Worm (Caenorhabditis elegans) whole organism, young adult: ENCODE measurements around the gene C44H4.6.

Experiments
- B0035.1 ChIP-seq: sonication (generic microtip); optimal IDR thresholded peaks from 2 replicates; lab custom pipeline; 2016; ENCODE audit warnings: missing genetic modification characterization, mild to moderate bottlenecking, missing compliant biosample characterization, missing genotype, missing genetic modification reagents
- F37B4.10 ChIP-seq: fragments of 200-800 bp; sonication (Bioruptor generic); IDR thresholded peaks from 2 replicates; pipeline ENCODE4 v1.3.6; 2022; ENCODE audit warnings: missing genetic modification characterization, missing compliant biosample characterization
- F39B2.1 ChIP-seq: fragments of 200-800 bp; sonication (Bioruptor generic); IDR thresholded peaks from 2 replicates; pipeline ENCODE4 v1.3.6; 2022; ENCODE audit warnings: missing genetic modification reagents, missing genetic modification characterization, missing compliant biosample characterization
- F49E8.2 ChIP-seq: sonication (generic microtip); optimal IDR thresholded peaks from 3 replicates; lab custom pipeline; 2017; ENCODE audit warnings: missing genetic modification characterization, mild to moderate bottlenecking, missing compliant biosample characterization, antibody characterized with exemption, moderate library complexity; ENCODE audit not compliant: insufficient read depth
- F55B11.4 ChIP-seq: sonication (generic microtip); optimal IDR thresholded peaks from 2 replicates; lab custom pipeline; 2016; ENCODE audit warnings: missing compliant biosample characterization, missing genetic modification characterization, borderline replicate concordance; ENCODE audit not compliant: insufficient read depth
- F57A8.1 ChIP-seq: fragments of 200-800 bp; sonication (Bioruptor generic); optimal IDR thresholded peaks from 2 replicates; lab custom pipeline; 2018; ENCODE audit warnings: mild to moderate bottlenecking, missing genetic modification characterization, moderate library complexity, missing compliant biosample characterization
- K11D2.4 ChIP-seq: fragments of 200-800 bp; sonication (Bioruptor generic); IDR thresholded peaks from 2 replicates; pipeline ENCODE4 v1.3.6; 2022; ENCODE audit warnings: missing genetic modification reagents, missing genetic modification characterization, missing compliant biosample characterization
- K12H6.12 ChIP-seq: fragments of 200-800 bp; sonication (Bioruptor generic); optimal IDR thresholded peaks from 2 replicates; lab custom pipeline; 2018; ENCODE audit warnings: mild to moderate bottlenecking, missing genetic modification characterization, missing compliant biosample characterization
- Y67H2A.10 ChIP-seq: fragments of 200-800 bp; sonication (Bioruptor generic); conservative IDR thresholded peaks from 2 replicates; pipeline ENCODE4 v1.3.6; 2022; ENCODE audit warnings: missing genetic modification reagents, missing genetic modification characterization, missing compliant biosample characterization
- akir-1 ChIP-seq: fragments of 200-800 bp; sonication (Bioruptor generic); optimal IDR thresholded peaks from 2 replicates; lab custom pipeline; 2018; ENCODE audit warnings: mild to moderate bottlenecking, missing genetic modification characterization, moderate library complexity, missing compliant biosample characterization
- aptf-2 ChIP-seq: fragments of 200-800 bp; sonication (Bioruptor generic); conservative IDR thresholded peaks from 2 replicates; pipeline ENCODE4 v1.3.6; 2022; ENCODE audit warnings: missing genetic modification reagents, missing genetic modification characterization, missing compliant biosample characterization
- cebp-1 ChIP-seq, 2 experiments: fragments of 200-800 bp in 1 of 2; sonication (Bioruptor generic) in 1 of 2; sonication (generic microtip) in 1 of 2; IDR thresholded peaks in 1 of 2; optimal IDR thresholded peaks in 1 of 2; 2 replicates each; pipeline versions ENCODE4 v1.3.6 to Lab custom; 2017 to 2022; ENCODE audit warnings: missing compliant biosample characterization in 2 of 2, missing genetic modification characterization in 2 of 2, mild to moderate bottlenecking in 1 of 2, missing genetic modification reagents in 1 of 2, moderate library complexity in 1 of 2
- ceh-100 ChIP-seq: fragments of 200-800 bp; sonication (Bioruptor generic); IDR thresholded peaks from 2 replicates; pipeline ENCODE4 v1.3.6; 2022; ENCODE audit warnings: missing genetic modification reagents, missing genetic modification characterization, missing compliant biosample characterization
- ceh-58 ChIP-seq: fragments of 200-800 bp; sonication (Bioruptor generic); IDR thresholded peaks from 2 replicates; pipeline ENCODE4 v1.3.6; 2022; ENCODE audit warnings: missing genetic modification characterization, missing compliant biosample characterization
- ceh-79 ChIP-seq: sonication (generic microtip); optimal IDR thresholded peaks from 2 replicates; lab custom pipeline; 2017; ENCODE audit warnings: mild to moderate bottlenecking, missing genetic modification characterization, missing compliant biosample characterization
- dpff-1 ChIP-seq: sonication (generic microtip); optimal IDR thresholded peaks from 2 replicates; lab custom pipeline; 2017; ENCODE audit warnings: mild to moderate bottlenecking, missing genetic modification characterization, missing compliant biosample characterization
- dpl-1 ChIP-seq: fragments of 150-350 bp; optimal IDR thresholded peaks from 2 replicates; lab custom pipeline; 2014; ENCODE audit warnings: missing biosample characterization, missing genetic modification reagents, missing genetic modification characterization
- egl-18 ChIP-seq: fragments of 200-800 bp; sonication (Bioruptor generic); IDR thresholded peaks from 2 replicates; pipeline ENCODE4 v1.3.6; 2022; ENCODE audit warnings: missing genetic modification reagents, missing genetic modification characterization, missing compliant biosample characterization
- egrh-3 ChIP-seq: fragments of 200-800 bp; sonication (Bioruptor generic); IDR thresholded peaks from 2 replicates; pipeline ENCODE4 v1.3.6; 2022; ENCODE audit warnings: missing genetic modification reagents, missing genetic modification characterization, missing compliant biosample characterization
- ekl-4 ChIP-seq: fragments of 200-800 bp; sonication (Bioruptor generic); IDR thresholded peaks from 2 replicates; pipeline ENCODE4 v1.3.6; 2022; ENCODE audit warnings: missing genetic modification reagents, missing genetic modification characterization, missing compliant biosample characterization
- ets-4 ChIP-seq: fragments of 200-800 bp; sonication (Bioruptor generic); optimal IDR thresholded peaks from 2 replicates; lab custom pipeline; 2018; ENCODE audit warnings: mild to moderate bottlenecking, missing genetic modification characterization, missing compliant biosample characterization
- fkh-3 ChIP-seq: sonication (generic microtip); optimal IDR thresholded peaks from 2 replicates; lab custom pipeline; 2016; ENCODE audit warnings: mild to moderate bottlenecking, missing genetic modification characterization, missing compliant biosample characterization
- gei-17 ChIP-seq: fragments of 200-800 bp; sonication (Bioruptor generic); optimal IDR thresholded peaks from 2 replicates; lab custom pipeline; 2018; ENCODE audit warnings: mild to moderate bottlenecking, missing genetic modification characterization, missing compliant biosample characterization
- him-1 ChIP-seq: sonication (generic microtip); optimal IDR thresholded peaks from 2 replicates; lab custom pipeline; 2016; ENCODE audit warnings: missing genotype, missing genetic modification reagents, missing genetic modification characterization, missing compliant biosample characterization
- hrde-1 ChIP-seq: sonication (generic microtip); optimal IDR thresholded peaks from 2 replicates; lab custom pipeline; 2016; ENCODE audit warnings: missing genetic modification characterization, mild to moderate bottlenecking, missing compliant biosample characterization, moderate library complexity, missing genotype, missing genetic modification reagents, borderline replicate concordance
- lag-1 ChIP-seq: fragments of 200-800 bp; sonication (Bioruptor generic); IDR thresholded peaks from 2 replicates; pipeline ENCODE4 v1.3.6; 2022; ENCODE audit warnings: missing genetic modification reagents, missing genetic modification characterization, missing compliant biosample characterization
- lsl-1 ChIP-seq: fragments of 200-800 bp; sonication (Bioruptor generic); optimal IDR thresholded peaks from 2 replicates; lab custom pipeline; 2018; ENCODE audit warnings: mild to moderate bottlenecking, missing genetic modification characterization, moderate library complexity, missing compliant biosample characterization
- madf-10 ChIP-seq: sonication (generic microtip); optimal IDR thresholded peaks from 2 replicates; lab custom pipeline; 2016; ENCODE audit warnings: mild to moderate bottlenecking, missing genetic modification characterization, missing compliant biosample characterization
- mcd-1 ChIP-seq: fragments of 200-800 bp; sonication (Bioruptor generic); IDR thresholded peaks from 2 replicates; pipeline ENCODE4 v1.3.6; 2022; ENCODE audit warnings: missing genetic modification reagents, missing genetic modification characterization, missing compliant biosample characterization
- mxl-1 ChIP-seq: sonication (generic microtip); optimal IDR thresholded peaks from 2 replicates; lab custom pipeline; 2016; ENCODE audit warnings: missing genetic modification characterization, missing compliant biosample characterization
- nhr-80 ChIP-seq: sonication (generic microtip); optimal IDR thresholded peaks from 2 replicates; lab custom pipeline; 2016; ENCODE audit warnings: missing genetic modification characterization, missing compliant biosample characterization
- rcor-1 ChIP-seq: fragments of 200-800 bp; sonication (Bioruptor generic); IDR thresholded peaks from 2 replicates; pipeline ENCODE4 v1.3.6; 2022; ENCODE audit warnings: missing genetic modification reagents, missing genetic modification characterization, missing compliant biosample characterization
- rec-8 ChIP-seq, 2 experiments: sonication (generic microtip); optimal IDR thresholded peaks; 2 replicates each; lab custom pipeline; 2016; ENCODE audit warnings: mild to moderate bottlenecking in 2 of 2, missing genetic modification characterization in 2 of 2, missing genetic modification reagents in 2 of 2, missing genotype in 2 of 2, missing biosample characterization in 1 of 2, missing compliant biosample characterization in 1 of 2, moderate library complexity in 1 of 2
- repo-1 ChIP-seq: sonication (generic microtip); optimal IDR thresholded peaks from 2 replicates; lab custom pipeline; 2017; ENCODE audit warnings: mild to moderate bottlenecking, missing genetic modification characterization, missing compliant biosample characterization
- rpc-1 ChIP-seq, 2 experiments: fragments of 150-350 bp in 1 of 2; sonication (generic microtip) in 1 of 2; optimal IDR thresholded peaks; 2 replicates each; lab custom pipeline; 2014 to 2018; ENCODE audit warnings: missing biosample characterization in 1 of 2, missing genetic modification characterization in 1 of 2, missing genetic modification reagents in 1 of 2, missing genotype in 1 of 2
- sea-2 ChIP-seq: fragments of 200-800 bp; sonication (Bioruptor generic); IDR thresholded peaks from 2 replicates; pipeline ENCODE4 v1.3.6; 2022; ENCODE audit warnings: missing genetic modification characterization, missing compliant biosample characterization
- snpc-1.1 ChIP-seq: sonication (generic microtip); optimal IDR thresholded peaks from 2 replicates; lab custom pipeline; 2017; ENCODE audit warnings: missing genetic modification characterization, mild to moderate bottlenecking, missing compliant biosample characterization, antibody characterized with exemption, moderate library complexity, missing genotype, missing genetic modification reagents; ENCODE audit not compliant: insufficient read depth
- snpc-4 ChIP-seq, 5 experiments: fragments of 150-350 bp in 1 of 5; sonication (generic microtip) in 4 of 5; optimal IDR thresholded peaks; 2 replicates each; lab custom pipeline; 2014 to 2018; ENCODE audit warnings: missing genetic modification characterization in 5 of 5, missing biosample characterization in 3 of 5, antibody characterized with exemption in 2 of 5, mild to moderate bottlenecking in 2 of 5, missing compliant biosample characterization in 2 of 5, missing genotype in 2 of 5, moderate library complexity in 2 of 5, missing genetic modification reagents in 1 of 5
- ztf-22 ChIP-seq: fragments of 200-800 bp; sonication (Bioruptor generic); optimal IDR thresholded peaks from 2 replicates; lab custom pipeline; 2018; ENCODE audit warnings: mild to moderate bottlenecking, missing genetic modification characterization, moderate library complexity, missing compliant biosample characterization
- ztf-26 ChIP-seq: sonication (generic microtip); optimal IDR thresholded peaks from 2 replicates; lab custom pipeline; 2017; ENCODE audit warnings: missing genetic modification characterization, missing compliant biosample characterization

C44H4.6 gene

DNA sequence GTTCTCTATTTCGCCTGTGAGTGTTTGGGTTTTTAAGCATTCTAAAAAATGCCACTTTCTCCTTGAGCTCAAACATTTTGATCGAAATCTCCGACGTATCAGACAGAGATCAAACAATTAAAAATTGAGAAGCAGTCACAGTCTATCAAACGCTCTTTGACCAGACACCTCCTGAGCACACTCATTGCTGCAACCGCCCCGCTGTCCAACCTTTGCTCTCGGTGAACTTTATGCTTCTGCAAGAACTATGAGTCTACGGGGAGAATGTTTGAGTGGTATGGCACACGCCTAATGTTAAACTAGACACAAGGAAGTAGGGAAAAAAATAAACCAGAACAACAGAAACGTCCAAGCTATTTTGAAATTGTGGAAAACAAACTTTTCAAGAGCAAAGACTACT is 33.9 kb downstream of the C44H4.6 start:
- TF ChIP-seq nhr-80 (tag; lab: Kevin White, UChicago) (peak; percentile 19), F39B2.1 (GFP tag; lab: Robert Waterston, UW) (no peak)
- TF ChIP-seq, all 124 proteins: peak for 1

- no peak for TF ChIP-seq ztf-26
- TF ChIP-seq rec-8 (tag; optimal IDR thresholded peaks at IDR 0.05; lab: Kevin White, UChicago), result no peak
- no peak for TF ChIP-seq B0035.1 (tag; lab: Kevin White, UChicago)
- no peak for TF ChIP-seq F55B11.4
- TF ChIP-seq lsl-1 (GFP tag; lab: Kevin White, UChicago), result no peak
- TF ChIP-seq K11D2.4 (GFP tag; lab: Robert Waterston, UW), result 0 out of 2 replicates have a peak, but pooled peaks have one; percentile 44
Observed at ce11 chrX:14563818-14564217, 35.3 kb downstream of the C44H4.6 start.

ce11 chrX:14562286-14563086 is 36.7 kb downstream of the C44H4.6 start:
- TF ChIP-seq akir-1 (GFP tag; lab: Kevin White, UChicago), result no peak
- no peak for TF ChIP-seq ceh-58
- no peak for TF ChIP-seq him-1
- TF ChIP-seq lag-1 (GFP tag; lab: Robert Waterston, UW), result no peak
- peak; percentile 33 for TF ChIP-seq nhr-80 (tag; lab: Kevin White, UChicago)
- TF ChIP-seq snpc-4 (GFP tag; optimal IDR thresholded peaks at IDR 0.05; lab: Kevin White, UChicago), result no peak
- TF ChIP-seq snpc-4 (tag; optimal IDR thresholded peaks at IDR 0.05; lab: Kevin White, UChicago), result no peak
- no peak for TF ChIP-seq repo-1 (tag; lab: Kevin White, UChicago)
- TF ChIP-seq F57A8.1 (GFP tag; lab: Kevin White, UChicago), result no peak
- no peak for TF ChIP-seq F49E8.2 (tag; lab: Kevin White, UChicago)
- TF ChIP-seq egl-18 (GFP tag; lab: Robert Waterston, UW), result 0 out of 2 replicates have a peak, but pooled peaks have one; percentile 10
- no peak for TF ChIP-seq aptf-2 (GFP tag; lab: Robert Waterston, UW)
- no peak for TF ChIP-seq ztf-22 (GFP tag; lab: Kevin White, UChicago)
- TF ChIP-seq B0035.1 (tag; lab: Kevin White, UChicago), result no peak
- TF ChIP-seq rpc-1 (optimal IDR thresholded peaks at IDR 0.05; lab: Kevin White, UChicago), result no peak
- no peak for TF ChIP-seq rpc-1 (tag; optimal IDR thresholded peaks at IDR 0.05; lab: Kevin White, UChicago)
- TF ChIP-seq Y67H2A.10 (GFP tag; lab: Robert Waterston, UW), result no peak
- TF ChIP-seq dpl-1 (GFP tag; lab: Kevin White, UChicago), result no peak
- no peak for TF ChIP-seq gei-17 (GFP tag; lab: Kevin White, UChicago)
- no peak for TF ChIP-seq snpc-1.1 (tag; lab: Kevin White, UChicago)
- no peak for TF ChIP-seq mxl-1 (tag; lab: Kevin White, UChicago)
- TF ChIP-seq ceh-79, result no peak
- peak; percentile 1 for TF ChIP-seq madf-10 (tag; lab: Kevin White, UChicago)
- no peak for TF ChIP-seq F39B2.1 (GFP tag; lab: Robert Waterston, UW)
- TF ChIP-seq K12H6.12, result peak; percentile 21
- TF ChIP-seq dpff-1 (tag; lab: Kevin White, UChicago), result no peak
- no peak for TF ChIP-seq egrh-3 (GFP tag; lab: Robert Waterston, UW)
- 0 out of 2 replicates have a peak, but pooled peaks have one; percentile 9 for TF ChIP-seq cebp-1 (GFP tag; IDR thresholded peaks at IDR 0.05; lab: Robert Waterston, UW)
- TF ChIP-seq cebp-1 (tag; optimal IDR thresholded peaks at IDR 0.05; lab: Kevin White, UChicago), result no peak
- TF ChIP-seq hrde-1 (tag; lab: Kevin White, UChicago), result no peak
- TF ChIP-seq K11D2.4 (GFP tag; lab: Robert Waterston, UW), result 0 out of 2 replicates have a peak, but pooled peaks have one; percentile 36
- no peak for TF ChIP-seq rcor-1 (GFP tag; lab: Robert Waterston, UW)
- TF ChIP-seq sea-2 (GFP tag; lab: Robert Waterston, UW), result no peak
- no peak for TF ChIP-seq ceh-100 (GFP tag; lab: Robert Waterston, UW)
- no peak for TF ChIP-seq fkh-3 (tag; lab: Kevin White, UChicago)
- no peak for TF ChIP-seq F37B4.10 (GFP tag; lab: Robert Waterston, UW)
- TF ChIP-seq mcd-1, result peak; percentile 8; the same call in 1 of the 2 replicates
- TF ChIP-seq ets-4 (GFP tag; lab: Kevin White, UChicago), result no peak
- peak; percentile 48; the same call in 1 of the 2 replicates for TF ChIP-seq ekl-4 (GFP tag; lab: Robert Waterston, UW)
